In genomic region chrV:11375150-11375792, ce11 we compare ENCODE assay signal across 4 worm cellular contexts.
A peak's percentile ranks its signal among the peaks of the same experiment; 100 is the strongest.
TF ChIP-seq lines count a peak whose summit lies in the region.

Gene cnb-1, plus strand, starts transcription at chrV:11375742.

TF ChIP-seq in whole organism, L2 larva, 48 proteins besides CTCF, POLR2A, EP300 and RAD21 (continues in another document):
- TF ChIP-seq fos-1 (tag; optimal IDR thresholded peaks at IDR 0.05; lab: Kevin White, UChicago) (peak; percentile 39), sem-4 (tag; optimal IDR thresholded peaks at IDR 0.05; lab: Kevin White, UChicago) (peak; percentile 43), ztf-1 (GFP tag; conservative IDR thresholded peaks at IDR 0.05; lab: Robert Waterston, UW) (no peak), Y55F3AM.14 (GFP tag; optimal IDR thresholded peaks at IDR 0.05; lab: Kevin White, UChicago) (no peak), nhr-129 (tag; optimal IDR thresholded peaks at IDR 0.05; lab: Kevin White, UChicago) (peak; percentile 53), lsy-2 (tag; optimal IDR thresholded peaks at IDR 0.05; lab: Kevin White, UChicago) (peak; percentile 13 to 79), skn-1 (tag; optimal IDR thresholded peaks at IDR 0.05; lab: Kevin White, UChicago) (no peak), C34F6.9 (tag; optimal IDR thresholded peaks at IDR 0.05; lab: Kevin White, UChicago) (peak; percentile 91), crh-2 (tag; optimal IDR thresholded peaks at IDR 0.05; lab: Kevin White, UChicago) (peak; percentile 80), alr-1 (tag; optimal IDR thresholded peaks at IDR 0.05; lab: Kevin White, UChicago) (no peak), unc-39 (tag; optimal IDR thresholded peaks at IDR 0.05; lab: Kevin White, UChicago) (no peak), gmeb-1 (tag; optimal IDR thresholded peaks at IDR 0.05; lab: Kevin White, UChicago) (peak; percentile 57), F13H6.1 (tag; optimal IDR thresholded peaks at IDR 0.05; lab: Kevin White, UChicago) (peak; percentile 79), snpc-4 (tag; optimal IDR thresholded peaks at IDR 0.05; lab: Kevin White, UChicago) (peak; percentile 40), nhr-21 (tag; optimal IDR thresholded peaks at IDR 0.05; lab: Kevin White, UChicago) (peak; percentile 45), lin-11 (tag; optimal IDR thresholded peaks at IDR 0.05; lab: Kevin White, UChicago) (peak; percentile 82), nhr-25 (tag; optimal IDR thresholded peaks at IDR 0.05; lab: Kevin White, UChicago) (no peak), blmp-1 (tag; optimal IDR thresholded peaks at IDR 0.05; lab: Kevin White, UChicago; ENCODE audit: insufficient read depth) (no peak), ztf-4 (tag; optimal IDR thresholded peaks at IDR 0.05; lab: Kevin White, UChicago) (peak; percentile 33), egl-27 (tag; optimal IDR thresholded peaks at IDR 0.05; lab: Kevin White, UChicago) (peak; percentile 17), zag-1 (tag; optimal IDR thresholded peaks at IDR 0.05; lab: Kevin White, UChicago) (peak; percentile 68), unc-55 (GFP tag; optimal IDR thresholded peaks at IDR 0.05; lab: Kevin White, UChicago) (peak; percentile 87), nhr-6 (tag; optimal IDR thresholded peaks at IDR 0.05; lab: Kevin White, UChicago) (peak; percentile 26)

TF ChIP-seq in whole organism, L4 larva, 104 proteins besides CTCF, POLR2A, EP300 and RAD21 (continues in another document):
- TF ChIP-seq lin-29 (GFP tag; IDR thresholded peaks at IDR 0.05; lab: Robert Waterston, UW) (no peak), ceh-62 (tag; optimal IDR thresholded peaks at IDR 0.05; lab: Kevin White, UChicago) (no peak), skn-1 (tag; optimal IDR thresholded peaks at IDR 0.05; lab: Kevin White, UChicago) (no peak), nhr-77 (tag; optimal IDR thresholded peaks at IDR 0.05; lab: Kevin White, UChicago) (no peak), duxl-1 (tag; optimal IDR thresholded peaks at IDR 0.05; lab: Kevin White, UChicago; ENCODE audit: poor library complexity) (no peak), nhr-76 (tag; optimal IDR thresholded peaks at IDR 0.05; lab: Kevin White, UChicago) (no peak), egl-27 (tag; optimal IDR thresholded peaks at IDR 0.05; lab: Kevin White, UChicago) (no peak), spr-1 (tag; optimal IDR thresholded peaks at IDR 0.05; lab: Kevin White, UChicago) (peak; percentile 3), hif-1 (tag; optimal IDR thresholded peaks at IDR 0.05; lab: Kevin White, UChicago) (peak in 1 of 2 experiments; percentile 61), pqm-1 (tag; optimal IDR thresholded peaks at IDR 0.05; lab: Kevin White, UChicago) (peak; percentile 19), spr-3 (GFP tag; optimal IDR thresholded peaks at IDR 0.05; lab: Kevin White, UChicago) (no peak), daf-16 (GFP tag; optimal IDR thresholded peaks at IDR 0.05; lab: Kevin White, UChicago) (no peak), daf-16 (tag; optimal IDR thresholded peaks at IDR 0.05; lab: Kevin White, UChicago) (peak; percentile 49), cey-2 (tag; optimal IDR thresholded peaks at IDR 0.05; lab: Kevin White, UChicago; ENCODE audit: borderline replicate concordance, insufficient read depth) (no peak), mdl-1 (tag; optimal IDR thresholded peaks at IDR 0.05; lab: Kevin White, UChicago) (peak in 1 of 2 experiments; percentile 8), ZK337.2 (GFP tag; IDR thresholded peaks at IDR 0.05; lab: Robert Waterston, UW) (peak; percentile 91), egl-43 (GFP tag; IDR thresholded peaks at IDR 0.05; lab: Robert Waterston, UW) (peak; percentile 73; the same call in 1 of the 2 replicates), aly-2 (tag; optimal IDR thresholded peaks at IDR 0.05; lab: Kevin White, UChicago) (no peak), T20F7.1 (GFP tag; optimal IDR thresholded peaks at IDR 0.05; lab: Kevin White, UChicago) (no peak), gei-8 (GFP tag; optimal IDR thresholded peaks at IDR 0.05; lab: Kevin White, UChicago) (no peak), hlh-11 (tag; optimal IDR thresholded peaks at IDR 0.05; lab: Kevin White, UChicago) (no peak), nhr-42 (GFP tag; IDR thresholded peaks at IDR 0.05; lab: Robert Waterston, UW) (no peak), nhr-111 (GFP tag; optimal IDR thresholded peaks at IDR 0.05; lab: Kevin White, UChicago) (no peak), nhr-41 (GFP tag; IDR thresholded peaks at IDR 0.05; lab: Robert Waterston, UW) (no peak)

TF ChIP-seq in whole organism, late embryonic, 69 proteins besides CTCF, POLR2A, EP300 and RAD21 (continues in another document):
- no peak for TF ChIP-seq fkh-10 (GFP tag; optimal IDR thresholded peaks at IDR 0.05; lab: Kevin White, UChicago)
- TF ChIP-seq ceh-34 (tag; optimal IDR thresholded peaks at IDR 0.05; lab: Kevin White, UChicago), result no peak
- no peak for TF ChIP-seq ama-1 (optimal IDR thresholded peaks at IDR 0.05; lab: Kevin White, UChicago)
- TF ChIP-seq ceh-19 (GFP tag; optimal IDR thresholded peaks at IDR 0.05; lab: Kevin White, UChicago), result no peak
- TF ChIP-seq ceh-24 (tag; optimal IDR thresholded peaks at IDR 0.05; lab: Kevin White, UChicago), result no peak
- no peak for TF ChIP-seq ceh-6 (GFP tag; optimal IDR thresholded peaks at IDR 0.05; lab: Kevin White, UChicago)
- peak; percentile 13 for TF ChIP-seq sdc-2 (tag; optimal IDR thresholded peaks at IDR 0.05; lab: Kevin White, UChicago)
- peak; percentile 20 for TF ChIP-seq unc-86 (tag; optimal IDR thresholded peaks at IDR 0.05; lab: Kevin White, UChicago)
- no peak for TF ChIP-seq odd-2 (tag; optimal IDR thresholded peaks at IDR 0.05; lab: Kevin White, UChicago)
- TF ChIP-seq T23F11.4 (GFP tag; optimal IDR thresholded peaks at IDR 0.05; lab: Kevin White, UChicago), result no peak
- no peak for TF ChIP-seq C38D4.7 (GFP tag; optimal IDR thresholded peaks at IDR 0.05; lab: Kevin White, UChicago)
- peak; percentile 69 for TF ChIP-seq ref-2 (tag; optimal IDR thresholded peaks at IDR 0.05; lab: Kevin White, UChicago)
- peak; percentile 85 for TF ChIP-seq ceh-31 (tag; optimal IDR thresholded peaks at IDR 0.05; lab: Kevin White, UChicago)
- no peak for TF ChIP-seq Y22D7AL.16 (tag; optimal IDR thresholded peaks at IDR 0.05; lab: Kevin White, UChicago)
- no peak for TF ChIP-seq K09A11.1 (tag; optimal IDR thresholded peaks at IDR 0.05; lab: Kevin White, UChicago; ENCODE audit: insufficient read depth)
- no peak for TF ChIP-seq pros-1 (tag; optimal IDR thresholded peaks at IDR 0.05; lab: Kevin White, UChicago)
- no peak for TF ChIP-seq K02D7.2 (tag; optimal IDR thresholded peaks at IDR 0.05; lab: Kevin White, UChicago)
- TF ChIP-seq ceh-2 (tag; optimal IDR thresholded peaks at IDR 0.05; lab: Kevin White, UChicago), result peak; percentile 61
- TF ChIP-seq ceh-48 (tag; optimal IDR thresholded peaks at IDR 0.05; lab: Kevin White, UChicago), result peak; percentile 86
- TF ChIP-seq pat-9 (tag; optimal IDR thresholded peaks at IDR 0.05; lab: Kevin White, UChicago), result no peak
- no peak for TF ChIP-seq nhr-11 (tag; optimal IDR thresholded peaks at IDR 0.05; lab: Kevin White, UChicago)
- no peak for TF ChIP-seq ztf-16 (tag; optimal IDR thresholded peaks at IDR 0.05; lab: Kevin White, UChicago)
- no peak for TF ChIP-seq ets-4 (tag; optimal IDR thresholded peaks at IDR 0.05; lab: Kevin White, UChicago)
- no peak for TF ChIP-seq npax-4 (tag; optimal IDR thresholded peaks at IDR 0.05; lab: Kevin White, UChicago)
- TF ChIP-seq ceh-14 (tag; optimal IDR thresholded peaks at IDR 0.05; lab: Kevin White, UChicago), result peak; percentile 84
- no peak for TF ChIP-seq sox-2 (GFP tag; IDR thresholded peaks at IDR 0.05; lab: Robert Waterston, UW)
- TF ChIP-seq unc-55 (GFP tag; optimal IDR thresholded peaks at IDR 0.05; lab: Kevin White, UChicago), result peak; percentile 82

TF ChIP-seq in whole organism, mixed stage, embryonic, 35 proteins besides CTCF, POLR2A, EP300 and RAD21:
- TF ChIP-seq lsy-2 (tag; optimal IDR thresholded peaks at IDR 0.05; lab: Kevin White, UChicago) (no peak), zip-8 (tag; optimal IDR thresholded peaks at IDR 0.05; lab: Kevin White, UChicago) (no peak), ceh-83 (GFP tag; optimal IDR thresholded peaks at IDR 0.05; lab: Kevin White, UChicago) (no peak), mep-1 (tag; optimal IDR thresholded peaks at IDR 0.05; lab: Kevin White, UChicago) (peak; percentile 20), ces-1 (GFP tag; optimal IDR thresholded peaks at IDR 0.05; lab: Kevin White, UChicago) (peak; percentile 81), unc-120 (tag; optimal IDR thresholded peaks at IDR 0.05; lab: Kevin White, UChicago; ENCODE audit: poor library complexity, severe bottlenecking) (peak; percentile 78), lin-13 (tag; optimal IDR thresholded peaks at IDR 0.05; lab: Kevin White, UChicago) (no peak), mls-2 (tag; optimal IDR thresholded peaks at IDR 0.05; lab: Kevin White, UChicago) (peak; percentile 42), unc-62 (GFP tag; optimal IDR thresholded peaks at IDR 0.05; lab: Kevin White, UChicago) (peak; percentile 63), ham-2 (GFP tag; optimal IDR thresholded peaks at IDR 0.05; lab: Kevin White, UChicago) (no peak), nhr-2 (tag; optimal IDR thresholded peaks at IDR 0.05; lab: Kevin White, UChicago) (no peak), hlh-1 (tag; optimal IDR thresholded peaks at IDR 0.05; lab: Kevin White, UChicago) (peak; percentile 19), flh-1 (GFP tag; optimal IDR thresholded peaks at IDR 0.05; lab: Kevin White, UChicago) (no peak)
